Fruit fly (Drosophila melanogaster) whole organism, wandering third instar larva: ENCODE data around the gene CG5235.
A peak's percentile ranks its signal among the peaks of the same experiment; 100 is the strongest.

Source experiments
- Abd-B ChIP-seq: fragments of >200 bp; optimal IDR thresholded peaks from 2 replicates; lab custom pipeline; 2017; ENCODE audit warnings: missing biosample characterization, missing genetic modification characterization
- CG32264 ChIP-seq: fragments of 200-800 bp; sonication (Bioruptor generic); optimal IDR thresholded peaks from 2 replicates; lab custom pipeline; 2016; ENCODE audit warnings: missing biosample characterization, missing genetic modification characterization
- CG9705 ChIP-seq: fragments of 200-800 bp; sonication (Bioruptor generic); optimal IDR thresholded peaks from 2 replicates; lab custom pipeline; 2018; ENCODE audit warnings: missing biosample characterization, mild to moderate bottlenecking, missing genetic modification characterization
- CrebA ChIP-seq: fragments of 200-800 bp; sonication (Bioruptor generic); optimal IDR thresholded peaks from 2 replicates; lab custom pipeline; 2016; ENCODE audit warnings: missing biosample characterization, mild to moderate bottlenecking, missing genetic modification characterization, borderline replicate concordance
- Dfd ChIP-seq: fragments of >200 bp; optimal IDR thresholded peaks from 2 replicates; lab custom pipeline; 2017; ENCODE audit warnings: missing biosample characterization, missing genetic modification characterization
- Dif ChIP-seq: fragments of 200-275, 200-300 bp; sonication (Bioruptor generic); optimal IDR thresholded peaks from 2 replicates; lab custom pipeline; 2018; ENCODE audit warnings: missing biosample characterization, missing genetic modification characterization; ENCODE audit not compliant: partially characterized antibody
- GATAd ChIP-seq: sonication (Bioruptor generic); optimal IDR thresholded peaks from 2 replicates; lab custom pipeline; 2016; ENCODE audit warnings: missing biosample characterization, missing genetic modification characterization
- HLH106 ChIP-seq: fragments of 200-800 bp; optimal IDR thresholded peaks from 3 replicates; lab custom pipeline; 2019; ENCODE audit warnings: missing biosample characterization, mild to moderate bottlenecking, missing genetic modification characterization, moderate library complexity
- Hnf4 ChIP-seq: fragments of 200-800 bp; sonication (Bioruptor generic); optimal IDR thresholded peaks from 2 replicates; lab custom pipeline; 2016; ENCODE audit warnings: missing biosample characterization, mild to moderate bottlenecking, missing genetic modification characterization
- Hr78 ChIP-seq: fragments of >200 bp; optimal IDR thresholded peaks from 2 replicates; lab custom pipeline; 2017; ENCODE audit warnings: missing biosample characterization, missing genetic modification characterization
- Hr83 ChIP-seq: fragments of 200-300 bp; sonication (Bioruptor generic); optimal IDR thresholded peaks from 2 replicates; lab custom pipeline; 2016; ENCODE audit warnings: missing biosample characterization, mild to moderate bottlenecking, missing genetic modification characterization, moderate library complexity; ENCODE audit not compliant: poor library complexity, severe bottlenecking
- Jra ChIP-seq: sonication (Bioruptor generic); optimal IDR thresholded peaks from 2 replicates; lab custom pipeline; 2016; ENCODE audit warnings: missing biosample characterization, missing genetic modification characterization
- Myc ChIP-seq: fragments of >200 bp; optimal IDR thresholded peaks from 2 replicates; lab custom pipeline; 2017
- Rel ChIP-seq, 2 experiments: fragments of 200-800 bp; sonication (Bioruptor generic) in 1 of 2; optimal IDR thresholded peaks; 2 replicates in 1 of 2; 3 replicates in 1 of 2; lab custom pipeline; 2016 to 2019; ENCODE audit warnings: mild to moderate bottlenecking in 2 of 2, missing biosample characterization in 2 of 2, missing genetic modification characterization in 2 of 2, moderate library complexity in 1 of 2
- Sp1 ChIP-seq: fragments of 200-800 bp; sonication (Bioruptor generic); optimal IDR thresholded peaks from 3 replicates; lab custom pipeline; 2019; ENCODE audit warnings: missing biosample characterization, mild to moderate bottlenecking, missing genetic modification characterization, moderate library complexity
- Vsx2 ChIP-seq: fragments of 200-300, 225-300 bp; sonication (Bioruptor generic); optimal IDR thresholded peaks from 2 replicates; lab custom pipeline; 2018; ENCODE audit warnings: missing biosample characterization, missing genetic modification characterization; ENCODE audit not compliant: partially characterized antibody
- br ChIP-seq: fragments of 200-800 bp; sonication (Bioruptor generic); optimal IDR thresholded peaks from 2 replicates; lab custom pipeline; 2016; ENCODE audit warnings: missing biosample characterization, missing genetic modification characterization
- brk ChIP-seq: fragments of 200-800 bp; sonication (Bioruptor generic); optimal IDR thresholded peaks from 2 replicates; lab custom pipeline; 2016; ENCODE audit warnings: missing biosample characterization, mild to moderate bottlenecking, missing genetic modification characterization
- dl ChIP-seq, 2 experiments: fragments of 175-275, 200-275 bp in 1 of 2; fragments of 200-275 bp in 1 of 2; sonication (Bioruptor generic); optimal IDR thresholded peaks; lab custom pipeline; 2018; ENCODE audit warnings: mild to moderate bottlenecking in 2 of 2, missing biosample characterization in 2 of 2, missing genetic modification characterization in 2 of 2, moderate library complexity in 2 of 2; ENCODE audit not compliant: partially characterized antibody in 2 of 2, insufficient read depth in 1 of 2
- dmrt93B ChIP-seq: fragments of 200-800 bp; sonication (Bioruptor generic); optimal IDR thresholded peaks from 2 replicates; lab custom pipeline; 2018; ENCODE audit warnings: missing biosample characterization, mild to moderate bottlenecking, missing genetic modification characterization
- dsf ChIP-seq: sonication (Bioruptor generic); optimal IDR thresholded peaks from 2 replicates; lab custom pipeline; 2016; ENCODE audit warnings: missing biosample characterization, missing genetic modification characterization, borderline replicate concordance
- ey ChIP-seq: fragments of 200-800 bp; sonication (Bioruptor generic); optimal IDR thresholded peaks from 2 replicates; lab custom pipeline; 2016; ENCODE audit warnings: missing biosample characterization, missing genetic modification characterization
- foxo ChIP-seq, 2 experiments: fragments of 200-800 bp; sonication (Bioruptor generic); optimal IDR thresholded peaks; 2 replicates in 1 of 2; 3 replicates in 1 of 2; lab custom pipeline; 2016 to 2017; ENCODE audit warnings: missing biosample characterization in 2 of 2, missing genetic modification characterization in 2 of 2
- fru ChIP-seq: fragments of 200-800 bp; sonication (Bioruptor generic); optimal IDR thresholded peaks from 3 replicates; lab custom pipeline; 2016; ENCODE audit warnings: missing biosample characterization, mild to moderate bottlenecking, missing genetic modification characterization
- h ChIP-seq: fragments of 200-800 bp; sonication (Bioruptor generic); optimal IDR thresholded peaks from 3 replicates; lab custom pipeline; 2016; ENCODE audit warnings: missing biosample characterization, mild to moderate bottlenecking, missing genetic modification characterization
- jim ChIP-seq: fragments of 175-275, 200-325 bp; sonication (Bioruptor generic); optimal IDR thresholded peaks from 2 replicates; lab custom pipeline; 2016; ENCODE audit warnings: missing biosample characterization, mild to moderate bottlenecking, missing genetic modification characterization
- psq ChIP-seq: fragments of 200-800 bp; sonication (Bioruptor generic); optimal IDR thresholded peaks from 3 replicates; lab custom pipeline; 2017; ENCODE audit warnings: missing biosample characterization, mild to moderate bottlenecking, missing genetic modification characterization, moderate library complexity
- sage ChIP-seq: fragments of 200-800 bp; sonication (Bioruptor generic); optimal IDR thresholded peaks from 2 replicates; lab custom pipeline; 2016; ENCODE audit warnings: missing biosample characterization, mild to moderate bottlenecking, missing genetic modification characterization
- sv ChIP-seq: fragments of 200-800 bp; sonication (Bioruptor generic); optimal IDR thresholded peaks from 3 replicates; lab custom pipeline; 2016; ENCODE audit warnings: missing biosample characterization, missing genetic modification characterization
- tai ChIP-seq: sonication (Bioruptor generic); optimal IDR thresholded peaks from 2 replicates; lab custom pipeline; 2016; ENCODE audit warnings: missing biosample characterization, missing genetic modification characterization
- usp ChIP-seq: fragments of >200 bp; optimal IDR thresholded peaks from 2 replicates; lab custom pipeline; 2017; ENCODE audit warnings: missing biosample characterization, missing genetic modification characterization
- woc ChIP-seq: sonication (Bioruptor generic); optimal IDR thresholded peaks from 2 replicates; lab custom pipeline; 2016; ENCODE audit warnings: missing biosample characterization, mild to moderate bottlenecking, missing genetic modification characterization

CG5235 gene

DNA sequence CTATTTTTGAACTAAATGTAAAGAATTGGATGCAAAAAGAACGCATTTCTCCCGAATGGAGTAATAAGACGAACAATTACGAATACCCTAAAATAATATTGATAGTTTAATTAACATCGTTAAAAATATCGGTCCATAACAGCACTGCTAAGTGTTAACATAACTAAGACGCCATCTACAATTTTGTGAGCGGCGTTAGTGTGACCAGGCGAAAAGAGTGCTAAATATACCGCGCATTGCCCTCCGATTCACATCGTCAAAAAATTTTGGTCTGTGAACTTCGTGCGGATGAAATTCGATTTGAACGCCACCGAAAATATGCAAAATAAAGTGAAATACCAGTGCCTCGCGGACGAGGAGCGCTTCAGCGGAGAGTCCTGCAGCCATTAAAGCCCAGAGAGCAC is 38.5 kb downstream of the CG5235 start, which contains the start of gene Mbs:
Gene Mbs (plus strand): TSS at position 241 of the 404 bp plus-strand sequence.
- TF ChIP-seq HLH106 (tag; lab: Kevin White, UChicago) (peak; percentile 24), dmrt93B (GFP tag; lab: Kevin White, UChicago) (no peak), Abd-B (no peak), Hr78 (GFP tag; lab: Kevin White, UChicago) (no peak), Dif (no peak), dl (GFP tag; optimal IDR thresholded peaks at IDR 0.05; lab: Kevin White, UChicago; ENCODE audit: insufficient read depth in 1 of 2, partially characterized antibody in 2 of 2) (no peak), woc (GFP tag; lab: Kevin White, UChicago) (peak; percentile 42), sage (GFP tag; lab: Kevin White, UChicago) (no peak), ey (GFP tag; lab: Kevin White, UChicago) (no peak), Vsx2 (GFP tag; lab: Kevin White, UChicago) (peak; percentile 50), psq (GFP tag; lab: Kevin White, UChicago) (no peak), sv (GFP tag; lab: Kevin White, UChicago) (no peak), GATAd (no peak), fru (GFP tag; lab: Kevin White, UChicago) (no peak), Dfd (GFP tag; lab: Kevin White, UChicago) (no peak), brk (GFP tag; lab: Kevin White, UChicago) (peak; percentile 37), Rel (GFP tag; optimal IDR thresholded peaks at IDR 0.05; lab: Kevin White, UChicago) (no peak), Rel (tag; optimal IDR thresholded peaks at IDR 0.05; lab: Kevin White, UChicago) (peak; percentile 57), dsf (GFP tag; lab: Kevin White, UChicago) (no peak), tai (peak; percentile 32), h (no peak), Hnf4 (GFP tag; lab: Kevin White, UChicago) (peak; percentile 42), CG32264 (GFP tag; lab: Kevin White, UChicago) (no peak), Myc (no peak), foxo (GFP tag; optimal IDR thresholded peaks at IDR 0.05; lab: Kevin White, UChicago) (no peak), usp (GFP tag; lab: Kevin White, UChicago) (no peak), jim (no peak), Sp1 (GFP tag; lab: Kevin White, UChicago) (peak; percentile 52)

dm6 chr3L:16050887-16051258 is 39.3 kb downstream of the CG5235 start, which contains the start of gene Diap1:
Gene Diap1, minus strand, starts transcription at chr3L:16051034.
- peak; percentile 74 for TF ChIP-seq Myc
- TF ChIP-seq Rel (GFP tag; optimal IDR thresholded peaks at IDR 0.05; lab: Kevin White, UChicago): no peak
- TF ChIP-seq Rel (tag; optimal IDR thresholded peaks at IDR 0.05; lab: Kevin White, UChicago): peak; percentile 65
- peak; percentile 92 for TF ChIP-seq Vsx2 (GFP tag; lab: Kevin White, UChicago)
- peak; percentile 15 for TF ChIP-seq HLH106 (tag; lab: Kevin White, UChicago)
- TF ChIP-seq CG9705 (GFP tag; lab: Kevin White, UChicago): no peak
- TF ChIP-seq, all 38 proteins: peak for 4

- TF ChIP-seq Hr83: peak; percentile 6
- TF ChIP-seq fru (GFP tag; lab: Kevin White, UChicago): no peak
- TF ChIP-seq sv (GFP tag; lab: Kevin White, UChicago): peak; percentile 32
- peak; percentile 38 for TF ChIP-seq Jra (GFP tag; lab: Kevin White, UChicago)
- TF ChIP-seq h: peak; percentile 58
- TF ChIP-seq Hnf4 (GFP tag; lab: Kevin White, UChicago): peak; percentile 22
- TF ChIP-seq Rel (GFP tag; optimal IDR thresholded peaks at IDR 0.05; lab: Kevin White, UChicago): no peak
- TF ChIP-seq Rel (tag; optimal IDR thresholded peaks at IDR 0.05; lab: Kevin White, UChicago): peak; percentile 5
- TF ChIP-seq Dfd (GFP tag; lab: Kevin White, UChicago): no peak
- peak; percentile 27 for TF ChIP-seq brk (GFP tag; lab: Kevin White, UChicago)
- peak; percentile 63 for TF ChIP-seq Sp1 (GFP tag; lab: Kevin White, UChicago)
- peak; percentile 2 for TF ChIP-seq br (GFP tag; lab: Kevin White, UChicago)
- no peak for TF ChIP-seq ey (GFP tag; lab: Kevin White, UChicago)
- TF ChIP-seq CrebA (GFP tag; lab: Kevin White, UChicago): peak; percentile 64
- no peak for TF ChIP-seq CG32264 (GFP tag; lab: Kevin White, UChicago)
Observed at dm6 chr3L:16049955-16050886, 40.0 kb downstream of the CG5235 start.
